Worm (Caenorhabditis elegans) whole organism, mixed stage, embryonic: ENCODE data around the gene M153.3.

Source experiments
- M03D4.4 ChIP-seq: sonication (generic microtip); optimal IDR thresholded peaks from 2 replicates; lab custom pipeline; 2017; ENCODE audit warnings: mild to moderate bottlenecking, missing genetic modification characterization, missing compliant biosample characterization
- ces-1 ChIP-seq: fragments of 150-350 bp; optimal IDR thresholded peaks from 2 replicates; lab custom pipeline; 2014; ENCODE audit warnings: missing biosample characterization, missing genetic modification reagents, missing genetic modification characterization
- cnd-1 ChIP-seq: fragments of 200-800 bp; sonication (Bioruptor generic); optimal IDR thresholded peaks from 2 replicates; lab custom pipeline; 2018; ENCODE audit warnings: mild to moderate bottlenecking, missing genetic modification characterization, missing compliant biosample characterization

DNA sequence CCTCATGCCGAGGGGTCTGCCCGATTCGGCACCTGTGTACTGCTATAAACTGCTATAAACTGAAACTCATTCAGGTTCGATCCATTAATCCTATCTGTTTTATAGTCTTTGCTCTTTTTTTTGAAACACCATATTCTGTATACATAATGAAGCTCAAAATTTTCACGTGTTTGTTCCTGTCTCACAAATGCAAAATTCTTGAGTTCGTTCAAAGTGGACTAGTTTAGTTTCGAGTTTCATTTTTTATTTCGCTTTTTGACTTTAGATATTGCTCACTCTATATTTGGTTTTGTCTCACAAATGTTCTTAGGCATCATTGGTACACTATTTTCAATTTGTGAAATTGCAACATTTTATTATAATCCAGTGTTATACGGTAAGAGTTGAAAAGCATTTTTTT lies 21.4 kb upstream of the M153.3 start, which contains the start of gene lgc-17:
- TF ChIP-seq M03D4.4 (tag; lab: Kevin White, UChicago) (no peak), ces-1 (GFP tag; lab: Kevin White, UChicago) (no peak), cnd-1 (tag; lab: Kevin White, UChicago) (no peak)
